Worm (Caenorhabditis elegans) whole organism, young adult: ENCODE results near the gene F59E12.17.

Experiments
- B0261.1 ChIP-seq: sonication (generic microtip); optimal IDR thresholded peaks from 2 replicates; lab custom pipeline; 2016; ENCODE audit warnings: mild to moderate bottlenecking, missing genetic modification characterization, moderate library complexity, missing compliant biosample characterization
- F10E7.11 ChIP-seq: sonication (generic microtip); optimal IDR thresholded peaks from 2 replicates; lab custom pipeline; 2017; ENCODE audit warnings: mild to moderate bottlenecking, missing genetic modification characterization, moderate library complexity, missing compliant biosample characterization
- F37B4.10 ChIP-seq: fragments of 200-800 bp; sonication (Bioruptor generic); IDR thresholded peaks from 2 replicates; pipeline ENCODE4 v1.3.6; 2022; ENCODE audit warnings: missing genetic modification characterization, missing compliant biosample characterization
- F57A8.1 ChIP-seq: fragments of 200-800 bp; sonication (Bioruptor generic); optimal IDR thresholded peaks from 2 replicates; lab custom pipeline; 2018; ENCODE audit warnings: mild to moderate bottlenecking, missing genetic modification characterization, moderate library complexity, missing compliant biosample characterization
- T07F8.4 ChIP-seq: sonication (generic microtip); optimal IDR thresholded peaks from 2 replicates; lab custom pipeline; 2016; ENCODE audit warnings: mild to moderate bottlenecking, missing genetic modification characterization, moderate library complexity, missing compliant biosample characterization
- Y53F4B.3 ChIP-seq: fragments of 200-800 bp; sonication (Bioruptor generic); IDR thresholded peaks from 2 replicates; pipeline ENCODE4 v1.3.6; 2022; ENCODE audit warnings: missing genetic modification reagents, missing genetic modification characterization, missing compliant biosample characterization
- Y53G8AR.9 ChIP-seq: fragments of 200-800 bp; sonication (Bioruptor generic); conservative IDR thresholded peaks from 2 replicates; pipeline ENCODE4 v1.3.6; 2022; ENCODE audit warnings: missing genetic modification reagents, missing genetic modification characterization, missing compliant biosample characterization
- Y67H2A.10 ChIP-seq: fragments of 200-800 bp; sonication (Bioruptor generic); conservative IDR thresholded peaks from 2 replicates; pipeline ENCODE4 v1.3.6; 2022; ENCODE audit warnings: missing genetic modification reagents, missing genetic modification characterization, missing compliant biosample characterization
- ZK185.1 ChIP-seq: sonication (generic microtip); optimal IDR thresholded peaks from 2 replicates; lab custom pipeline; 2016; ENCODE audit warnings: mild to moderate bottlenecking, missing genetic modification characterization, missing compliant biosample characterization; ENCODE audit not compliant: poor library complexity, severe bottlenecking
- akir-1 ChIP-seq: fragments of 200-800 bp; sonication (Bioruptor generic); optimal IDR thresholded peaks from 2 replicates; lab custom pipeline; 2018; ENCODE audit warnings: mild to moderate bottlenecking, missing genetic modification characterization, moderate library complexity, missing compliant biosample characterization
- aptf-2 ChIP-seq: fragments of 200-800 bp; sonication (Bioruptor generic); conservative IDR thresholded peaks from 2 replicates; pipeline ENCODE4 v1.3.6; 2022; ENCODE audit warnings: missing genetic modification reagents, missing genetic modification characterization, missing compliant biosample characterization
- attf-3 ChIP-seq: fragments of 200-800 bp; sonication (Bioruptor generic); conservative IDR thresholded peaks from 2 replicates; pipeline ENCODE4 v1.3.6; 2022; ENCODE audit warnings: missing genetic modification reagents, missing genetic modification characterization, missing compliant biosample characterization
- attf-5 ChIP-seq: fragments of 200-800 bp; sonication (Bioruptor generic); optimal IDR thresholded peaks from 2 replicates; lab custom pipeline; 2018; ENCODE audit warnings: mild to moderate bottlenecking, missing genetic modification characterization, missing compliant biosample characterization
- attf-6 ChIP-seq: fragments of 200-800 bp; sonication (Bioruptor generic); IDR thresholded peaks from 2 replicates; pipeline ENCODE4 v1.3.6; 2022; ENCODE audit warnings: missing genetic modification reagents, missing genetic modification characterization, missing compliant biosample characterization
- cebp-1 ChIP-seq, 2 experiments: fragments of 200-800 bp in 1 of 2; sonication (Bioruptor generic) in 1 of 2; sonication (generic microtip) in 1 of 2; IDR thresholded peaks in 1 of 2; optimal IDR thresholded peaks in 1 of 2; 2 replicates each; pipeline versions ENCODE4 v1.3.6 to Lab custom; 2017 to 2022; ENCODE audit warnings: missing compliant biosample characterization in 2 of 2, missing genetic modification characterization in 2 of 2, mild to moderate bottlenecking in 1 of 2, missing genetic modification reagents in 1 of 2, moderate library complexity in 1 of 2
- cebp-2 ChIP-seq: fragments of 200-800 bp; sonication (Bioruptor generic); IDR thresholded peaks from 2 replicates; pipeline ENCODE4 v1.3.6; 2022; ENCODE audit warnings: missing genetic modification characterization, missing compliant biosample characterization
- ceh-79 ChIP-seq: sonication (generic microtip); optimal IDR thresholded peaks from 2 replicates; lab custom pipeline; 2017; ENCODE audit warnings: mild to moderate bottlenecking, missing genetic modification characterization, missing compliant biosample characterization
- die-1 ChIP-seq: sonication (generic microtip); optimal IDR thresholded peaks from 2 replicates; lab custom pipeline; 2016; ENCODE audit warnings: missing genotype, mild to moderate bottlenecking, missing genetic modification characterization, missing compliant biosample characterization
- dpl-1 ChIP-seq: fragments of 150-350 bp; optimal IDR thresholded peaks from 2 replicates; lab custom pipeline; 2014; ENCODE audit warnings: missing biosample characterization, missing genetic modification reagents, missing genetic modification characterization
- egl-18 ChIP-seq: fragments of 200-800 bp; sonication (Bioruptor generic); IDR thresholded peaks from 2 replicates; pipeline ENCODE4 v1.3.6; 2022; ENCODE audit warnings: missing genetic modification reagents, missing genetic modification characterization, missing compliant biosample characterization
- ekl-4 ChIP-seq: fragments of 200-800 bp; sonication (Bioruptor generic); IDR thresholded peaks from 2 replicates; pipeline ENCODE4 v1.3.6; 2022; ENCODE audit warnings: missing genetic modification reagents, missing genetic modification characterization, missing compliant biosample characterization
- him-1 ChIP-seq: sonication (generic microtip); optimal IDR thresholded peaks from 2 replicates; lab custom pipeline; 2016; ENCODE audit warnings: missing genotype, missing genetic modification reagents, missing genetic modification characterization, missing compliant biosample characterization
- hlh-12 ChIP-seq: sonication (generic microtip); optimal IDR thresholded peaks from 2 replicates; lab custom pipeline; 2016; ENCODE audit warnings: missing genetic modification characterization, missing compliant biosample characterization
- hlh-26 ChIP-seq: fragments of 200-800 bp; sonication (Bioruptor generic); conservative IDR thresholded peaks from 2 replicates; pipeline ENCODE4 v1.3.6; 2022; ENCODE audit warnings: missing genetic modification reagents, missing genetic modification characterization, missing compliant biosample characterization
- hsf-1 ChIP-seq: fragments of 200-800 bp; sonication (Bioruptor generic); IDR thresholded peaks from 2 replicates; pipeline ENCODE4 v1.3.6; 2022; ENCODE audit warnings: missing genetic modification reagents, missing genetic modification characterization, missing compliant biosample characterization
- lag-1 ChIP-seq: fragments of 200-800 bp; sonication (Bioruptor generic); IDR thresholded peaks from 2 replicates; pipeline ENCODE4 v1.3.6; 2022; ENCODE audit warnings: missing genetic modification reagents, missing genetic modification characterization, missing compliant biosample characterization
- lin-35 ChIP-seq, 3 experiments: fragments of 150-350 bp in 2 of 3; sonication (generic microtip) in 1 of 3; optimal IDR thresholded peaks; 2 replicates each; lab custom pipeline; 2014 to 2018; ENCODE audit warnings: missing biosample characterization in 3 of 3, missing genetic modification characterization in 3 of 3, missing genetic modification reagents in 3 of 3
- lsl-1 ChIP-seq: fragments of 200-800 bp; sonication (Bioruptor generic); optimal IDR thresholded peaks from 2 replicates; lab custom pipeline; 2018; ENCODE audit warnings: mild to moderate bottlenecking, missing genetic modification characterization, moderate library complexity, missing compliant biosample characterization
- lsy-27 ChIP-seq: sonication (generic microtip); optimal IDR thresholded peaks from 2 replicates; lab custom pipeline; 2017; ENCODE audit warnings: missing genetic modification characterization, mild to moderate bottlenecking, missing compliant biosample characterization, antibody characterized with exemption, missing genotype, borderline replicate concordance; ENCODE audit not compliant: insufficient read depth
- madf-6 ChIP-seq: fragments of 200-800 bp; sonication (Bioruptor generic); IDR thresholded peaks from 2 replicates; pipeline ENCODE4 v1.3.6; 2022; ENCODE audit warnings: missing genetic modification reagents, missing genetic modification characterization, missing compliant biosample characterization
- mes-4 ChIP-seq: sonication (generic microtip); optimal IDR thresholded peaks from 2 replicates; lab custom pipeline; 2016; ENCODE audit warnings: missing genotype, missing genetic modification characterization, missing compliant biosample characterization
- mxl-1 ChIP-seq: sonication (generic microtip); optimal IDR thresholded peaks from 2 replicates; lab custom pipeline; 2016; ENCODE audit warnings: missing genetic modification characterization, missing compliant biosample characterization
- nfya-2 ChIP-seq: fragments of 200-800 bp; sonication (Bioruptor generic); IDR thresholded peaks from 2 replicates; pipeline ENCODE4 v1.3.6; 2022; ENCODE audit warnings: missing genetic modification reagents, missing genetic modification characterization, missing compliant biosample characterization
- nhr-120 ChIP-seq: fragments of 200-800 bp; sonication (Bioruptor generic); IDR thresholded peaks from 2 replicates; pipeline ENCODE4 v1.3.6; 2022; ENCODE audit warnings: missing genetic modification characterization, missing compliant biosample characterization
- pha-4 ChIP-seq: fragments of 150-350 bp; sonication (generic microtip); optimal IDR thresholded peaks from 2 replicates; lab custom pipeline; 2014; ENCODE audit warnings: missing biosample characterization, missing genetic modification reagents, missing genetic modification characterization
- repo-1 ChIP-seq: sonication (generic microtip); optimal IDR thresholded peaks from 2 replicates; lab custom pipeline; 2017; ENCODE audit warnings: mild to moderate bottlenecking, missing genetic modification characterization, missing compliant biosample characterization
- snpc-1.1 ChIP-seq: sonication (generic microtip); optimal IDR thresholded peaks from 2 replicates; lab custom pipeline; 2017; ENCODE audit warnings: missing genetic modification characterization, mild to moderate bottlenecking, missing compliant biosample characterization, antibody characterized with exemption, moderate library complexity, missing genotype, missing genetic modification reagents; ENCODE audit not compliant: insufficient read depth
- tbp1 ChIP-seq: fragments of 200-800 bp; sonication (Bioruptor generic); optimal IDR thresholded peaks from 2 replicates; lab custom pipeline; 2018; ENCODE audit warnings: mild to moderate bottlenecking, missing genetic modification characterization, missing compliant biosample characterization
- tbx-9 ChIP-seq: sonication (generic microtip); optimal IDR thresholded peaks from 2 replicates; lab custom pipeline; 2016; ENCODE audit warnings: borderline replicate concordance, missing genetic modification characterization, inconsistent platforms, missing compliant biosample characterization
- unc-62 ChIP-seq: fragments of 150-350 bp; optimal IDR thresholded peaks from 2 replicates; lab custom pipeline; 2014; ENCODE audit warnings: missing biosample characterization, missing genetic modification reagents, missing genetic modification characterization
- zfh-2 ChIP-seq: fragments of 200-800 bp; sonication (Bioruptor generic); conservative IDR thresholded peaks from 2 replicates; pipeline ENCODE4 v1.3.6; 2022; ENCODE audit warnings: missing genetic modification reagents, missing genetic modification characterization, missing compliant biosample characterization
- zim-3 ChIP-seq: sonication (generic microtip); optimal IDR thresholded peaks from 2 replicates; lab custom pipeline; 2017; ENCODE audit warnings: mild to moderate bottlenecking, missing genetic modification characterization, moderate library complexity, missing compliant biosample characterization
- ztf-26 ChIP-seq: sonication (generic microtip); optimal IDR thresholded peaks from 2 replicates; lab custom pipeline; 2017; ENCODE audit warnings: missing genetic modification characterization, missing compliant biosample characterization
- ztf-28 ChIP-seq: fragments of 200-800 bp; sonication (Bioruptor generic); IDR thresholded peaks from 2 replicates; pipeline ENCODE4 v1.3.6; 2022; ENCODE audit warnings: missing genetic modification reagents, missing genetic modification characterization, missing compliant biosample characterization
- ztf-6 ChIP-seq: fragments of 200-800 bp; sonication (Bioruptor generic); IDR thresholded peaks from 2 replicates; pipeline ENCODE4 v1.3.6; 2022; ENCODE audit warnings: missing genetic modification reagents, missing genetic modification characterization, missing compliant biosample characterization

The F59E12.17 gene

DNA sequence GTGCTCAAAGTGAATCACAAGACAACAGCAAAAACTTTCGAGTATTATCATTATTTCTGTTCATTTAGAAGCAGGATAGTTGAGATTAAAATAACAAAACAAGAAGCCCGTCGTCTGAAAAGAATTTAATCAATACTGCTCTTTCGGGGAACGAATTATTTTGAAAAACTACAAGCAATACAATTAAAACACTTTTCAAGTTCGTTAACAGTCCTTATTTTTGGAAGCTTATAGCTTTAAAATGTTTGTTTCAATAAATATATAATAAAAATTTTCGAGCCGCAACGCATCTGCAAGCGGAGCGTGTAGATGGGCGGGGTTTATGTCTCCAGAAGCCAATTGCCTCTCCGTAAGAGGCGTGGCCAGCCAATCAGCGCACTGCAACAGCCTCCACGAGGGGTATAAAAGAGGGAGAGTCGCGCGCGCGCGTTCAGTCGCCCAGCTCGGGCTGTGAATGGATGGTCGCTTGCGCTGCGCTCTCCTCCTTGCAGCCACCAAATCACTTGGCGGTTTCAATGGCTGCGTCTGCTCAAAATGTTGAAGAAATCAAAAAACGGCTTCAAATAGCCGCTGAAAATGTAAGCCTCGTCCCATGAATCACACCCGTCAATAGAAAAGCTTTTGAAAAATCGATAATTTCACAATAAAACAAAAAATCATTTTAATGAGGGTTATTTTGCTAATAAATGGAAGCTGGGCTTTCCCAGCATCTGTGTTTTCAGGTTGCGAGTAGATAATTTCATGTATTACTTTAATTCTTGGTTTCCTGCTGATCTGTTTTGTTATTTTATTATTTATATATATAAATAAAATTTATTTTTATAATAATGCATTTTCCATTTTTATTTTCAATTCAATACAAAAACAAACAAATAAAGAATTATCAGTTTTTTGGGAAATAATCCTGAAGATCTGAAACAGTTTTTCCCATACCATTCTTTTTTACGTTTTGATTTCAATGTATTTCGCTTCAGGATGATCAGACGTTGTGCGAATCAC, 11.8 kb upstream of the F59E12.17 start, which contains the start of the genes ift-43 and mdt-26 (continued):
- no peak for TF ChIP-seq F37B4.10 (GFP tag; lab: Robert Waterston, UW)
- no peak for TF ChIP-seq hlh-12
- no peak for TF ChIP-seq B0261.1 (tag; lab: Kevin White, UChicago)
- no peak for TF ChIP-seq hlh-26 (GFP tag; lab: Robert Waterston, UW)
- TF ChIP-seq ZK185.1 (tag; lab: Kevin White, UChicago) = peak; percentile 57
- TF ChIP-seq mes-4 (tag; lab: Kevin White, UChicago) = no peak
- peak; percentile 40 for TF ChIP-seq dpl-1 (GFP tag; lab: Kevin White, UChicago)
- TF ChIP-seq F10E7.11 (tag; lab: Kevin White, UChicago) = no peak
- no peak for TF ChIP-seq hsf-1 (GFP tag; lab: Robert Waterston, UW)
- TF ChIP-seq attf-3 (GFP tag; lab: Robert Waterston, UW) = no peak
- TF ChIP-seq mxl-1 (tag; lab: Kevin White, UChicago) = no peak
- peak in 2 of 3 experiments; percentile 0 to 60 for TF ChIP-seq lin-35 (GFP tag; optimal IDR thresholded peaks at IDR 0.05; lab: Kevin White, UChicago)
- peak; percentile 83 for TF ChIP-seq ekl-4 (GFP tag; lab: Robert Waterston, UW)
- TF ChIP-seq snpc-1.1 (tag; lab: Kevin White, UChicago) = no peak
- TF ChIP-seq die-1 (tag; lab: Kevin White, UChicago) = no peak
- TF ChIP-seq pha-4 (tag; lab: Kevin White, UChicago) = no peak
- TF ChIP-seq Y53G8AR.9 (GFP tag; lab: Robert Waterston, UW) = peak; percentile 66; the same call in 1 of the 2 replicates
- peak; percentile 99 for TF ChIP-seq zfh-2 (GFP tag; lab: Robert Waterston, UW)
- TF ChIP-seq him-1 = peak; percentile 27
- peak; percentile 62 for TF ChIP-seq madf-6 (GFP tag; lab: Robert Waterston, UW)
- 0 out of 2 replicates have a peak, but pooled peaks have one; percentile 37 for TF ChIP-seq Y53F4B.3
- peak; percentile 32 for TF ChIP-seq T07F8.4
- no peak for TF ChIP-seq tbx-9 (tag; lab: Kevin White, UChicago)
- peak; percentile 100 for TF ChIP-seq nfya-2
- TF ChIP-seq tbp1 (GFP tag; lab: Kevin White, UChicago) = peak; percentile 76
- TF ChIP-seq nhr-120 = no peak
- peak; percentile 41 for TF ChIP-seq lsy-27 (tag; lab: Kevin White, UChicago)
- no peak for TF ChIP-seq akir-1 (GFP tag; lab: Kevin White, UChicago)
- TF ChIP-seq Y67H2A.10 (GFP tag; lab: Robert Waterston, UW) = peak; percentile 71; the same call in 1 of the 2 replicates
- no peak for TF ChIP-seq aptf-2 (GFP tag; lab: Robert Waterston, UW)
- peak; percentile 65 for TF ChIP-seq repo-1 (tag; lab: Kevin White, UChicago)
- TF ChIP-seq attf-6 (GFP tag; lab: Robert Waterston, UW) = no peak
- peak; percentile 72 for TF ChIP-seq zim-3 (tag; lab: Kevin White, UChicago)
- TF ChIP-seq lag-1 (GFP tag; lab: Robert Waterston, UW) = no peak
- TF ChIP-seq ztf-28 (GFP tag; lab: Robert Waterston, UW) = peak; percentile 88
- no peak for TF ChIP-seq unc-62
- TF ChIP-seq attf-5 (GFP tag; lab: Kevin White, UChicago) = peak; percentile 77
- peak; percentile 77 for TF ChIP-seq ztf-6 (GFP tag; lab: Robert Waterston, UW)
- 0 out of 2 replicates have a peak, but pooled peaks have one; percentile 40 for TF ChIP-seq cebp-2 (GFP tag; lab: Robert Waterston, UW)
- TF ChIP-seq egl-18 (GFP tag; lab: Robert Waterston, UW) = peak; percentile 86; the same call in 1 of the 2 replicates
- TF ChIP-seq ceh-79 (tag; lab: Kevin White, UChicago) = no peak
- TF ChIP-seq F57A8.1 (GFP tag; lab: Kevin White, UChicago) = peak; percentile 80
- peak; percentile 87 for TF ChIP-seq ztf-26 (tag; lab: Kevin White, UChicago)
- TF ChIP-seq lsl-1 (GFP tag; lab: Kevin White, UChicago) = peak; percentile 64
- TF ChIP-seq cebp-1 (GFP tag; IDR thresholded peaks at IDR 0.05; lab: Robert Waterston, UW) = peak; percentile 77
- peak; percentile 80 for TF ChIP-seq cebp-1 (tag; optimal IDR thresholded peaks at IDR 0.05; lab: Kevin White, UChicago)
